Worm (Caenorhabditis elegans): ENCODE results near the gene hen-1.

hen-1 gene

DNA sequence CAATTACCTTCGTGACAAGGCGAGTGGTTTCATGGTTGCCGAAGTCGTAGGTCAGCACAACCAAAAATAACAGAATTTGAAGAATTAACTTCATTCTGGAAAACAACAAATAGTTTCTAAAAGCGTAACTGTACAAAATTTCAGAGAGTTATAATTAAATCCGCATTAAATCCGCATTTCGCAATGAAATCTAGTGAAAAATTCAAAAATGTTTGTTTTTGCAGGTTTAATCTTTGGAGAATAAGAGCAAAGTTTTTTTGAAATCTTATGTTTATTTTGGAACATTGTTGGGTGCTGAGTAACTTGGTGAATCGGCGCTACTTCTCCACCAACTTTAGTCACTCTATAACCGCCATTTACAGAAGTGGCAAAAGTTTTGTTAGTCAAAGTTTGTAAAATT, 30.9 kb downstream of the hen-1 start, which contains the start of gene C36B7.4:
Gene C36B7.4, minus strand, starts transcription at position 101 of the 400 bp plus-strand sequence.
- no peak for TF ChIP-seq snpc-3.4 (tag; optimal IDR thresholded peaks at IDR 0.05)
- TF ChIP-seq ztf-18 (tag; optimal IDR thresholded peaks at IDR 0.05), result no peak
- no peak for TF ChIP-seq hmg-1.2 (GFP tag; IDR thresholded peaks at IDR 0.05)
- TF ChIP-seq ekl-4 (GFP tag; IDR thresholded peaks at IDR 0.05), result no peak
- TF ChIP-seq fkh-3 (tag; optimal IDR thresholded peaks at IDR 0.05), result no peak
- no peak for TF ChIP-seq nhr-90 (tag; optimal IDR thresholded peaks at IDR 0.05)
- TF ChIP-seq D2030.7 (GFP tag; IDR thresholded peaks at IDR 0.05), result no peak
- TF ChIP-seq him-1 (tag; optimal IDR thresholded peaks at IDR 0.05), result no peak
- TF ChIP-seq B0336.3 (GFP tag; IDR thresholded peaks at IDR 0.05), result no peak
- no peak for TF ChIP-seq Y95B8A.8 (GFP tag; IDR thresholded peaks at IDR 0.05)
- no peak for TF ChIP-seq dpl-1 (GFP tag; optimal IDR thresholded peaks at IDR 0.05)
- TF ChIP-seq athp-1 (tag; optimal IDR thresholded peaks at IDR 0.05), result no peak
- TF ChIP-seq ztf-28 (GFP tag; IDR thresholded peaks at IDR 0.05), result no peak
- TF ChIP-seq lin-40 (tag; optimal IDR thresholded peaks at IDR 0.05), result no peak
- no peak for TF ChIP-seq zfh-2 (GFP tag; conservative IDR thresholded peaks at IDR 0.05)

DNA sequence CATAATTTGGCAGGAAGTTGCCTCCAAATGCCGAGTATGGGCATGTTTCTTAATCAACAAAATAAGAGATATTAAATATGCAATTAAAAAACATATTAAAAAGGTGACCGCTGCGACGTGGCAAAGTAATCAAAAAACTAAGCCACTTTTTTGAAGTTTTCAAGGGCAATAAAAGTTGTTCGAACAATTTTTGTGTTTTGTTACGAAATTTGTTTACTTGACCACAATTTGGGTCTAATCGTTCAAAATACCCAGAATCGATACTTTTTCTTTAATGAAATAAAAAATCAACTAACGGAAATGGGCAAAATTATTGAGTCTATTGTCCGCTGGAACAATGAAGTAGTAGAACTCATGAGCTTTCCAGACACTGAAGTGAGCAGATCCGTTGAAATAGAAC, 31.7 kb downstream of the hen-1 start, which contains the start of gene Y1B5A.1:
Gene Y1B5A.1, plus strand, starts transcription at position 301 of the 400 bp plus-strand sequence.
- no peak for TF ChIP-seq let-607 (tag; optimal IDR thresholded peaks at IDR 0.05)
- TF ChIP-seq rec-8 (tag; optimal IDR thresholded peaks at IDR 0.05), result no peak
- no peak for TF ChIP-seq tbp1 (GFP tag; optimal IDR thresholded peaks at IDR 0.05)
- TF ChIP-seq ama-1 (optimal IDR thresholded peaks at IDR 0.05), result no peak
- TF ChIP-seq ama-1 (GFP tag; optimal IDR thresholded peaks at IDR 0.05), result no peak
- TF ChIP-seq F39B2.1 (GFP tag; IDR thresholded peaks at IDR 0.05), result no peak
- no peak for TF ChIP-seq F49E8.2 (tag; optimal IDR thresholded peaks at IDR 0.05; ENCODE audit: insufficient read depth)
- TF ChIP-seq F33H1.4 (GFP tag; IDR thresholded peaks at IDR 0.05), result no peak
- TF ChIP-seq pha-4 (tag; optimal IDR thresholded peaks at IDR 0.05), result no peak
- no peak for TF ChIP-seq unc-62 (GFP tag; optimal IDR thresholded peaks at IDR 0.05)
- no peak for TF ChIP-seq dpl-1 (GFP tag; optimal IDR thresholded peaks at IDR 0.05)
- no peak for TF ChIP-seq F23B12.7 (tag; optimal IDR thresholded peaks at IDR 0.05; ENCODE audit: insufficient read depth)
- TF ChIP-seq ceh-100 (GFP tag; IDR thresholded peaks at IDR 0.05), result no peak
- TF ChIP-seq hlh-12 (tag; optimal IDR thresholded peaks at IDR 0.05), result no peak
- no peak for TF ChIP-seq Y56A3A.18 (GFP tag; IDR thresholded peaks at IDR 0.05)
- no peak for TF ChIP-seq lin-35 (GFP tag; optimal IDR thresholded peaks at IDR 0.05)
- no peak for TF ChIP-seq pbrm-1 (GFP tag; IDR thresholded peaks at IDR 0.05)
- no peak for TF ChIP-seq ccch-3 (GFP tag; optimal IDR thresholded peaks at IDR 0.05)
- TF ChIP-seq dox-1 (GFP tag; IDR thresholded peaks at IDR 0.05), result no peak

DNA sequence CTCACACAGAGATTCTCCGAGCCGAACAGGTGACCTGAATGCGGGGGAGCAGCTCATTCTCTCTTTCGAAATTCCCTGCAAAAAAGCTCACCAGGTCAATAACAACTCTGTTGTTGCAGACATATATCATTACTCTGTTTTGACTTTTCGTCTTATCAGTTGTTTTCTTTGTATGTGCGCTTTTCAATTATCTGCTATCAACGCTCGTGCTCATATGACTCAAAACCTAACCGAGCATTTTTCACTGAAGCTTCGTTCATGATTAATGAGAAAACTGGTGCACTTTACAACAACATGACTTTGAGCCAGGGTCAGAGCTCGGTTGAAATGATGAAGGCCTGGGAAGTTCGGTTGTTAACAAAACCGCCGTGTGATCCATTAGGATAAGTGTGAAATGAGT, 40.3 kb downstream of the hen-1 start:
- TF ChIP-seq C17E4.6 (GFP tag; IDR thresholded peaks at IDR 0.05) (no peak), fkh-3 (tag; optimal IDR thresholded peaks at IDR 0.05) (no peak), sdz-38 (tag; optimal IDR thresholded peaks at IDR 0.05) (no peak), tbp1 (GFP tag; optimal IDR thresholded peaks at IDR 0.05) (no peak), madf-3 (GFP tag; IDR thresholded peaks at IDR 0.05) (no peak), mcd-1 (GFP tag; IDR thresholded peaks at IDR 0.05) (no peak), xnd-1 (tag; optimal IDR thresholded peaks at IDR 0.05) (no peak), dpff-1 (tag; optimal IDR thresholded peaks at IDR 0.05) (no peak), Y95B8A.8 (GFP tag; IDR thresholded peaks at IDR 0.05) (no peak), ztf-26 (tag; optimal IDR thresholded peaks at IDR 0.05) (no peak), hsf-1 (GFP tag; IDR thresholded peaks at IDR 0.05) (no peak), nhr-80 (tag; optimal IDR thresholded peaks at IDR 0.05) (no peak), nhr-90 (tag; optimal IDR thresholded peaks at IDR 0.05) (no peak), ztf-18 (tag; optimal IDR thresholded peaks at IDR 0.05) (no peak), unc-130 (GFP tag; optimal IDR thresholded peaks at IDR 0.05) (no peak), F49E8.2 (tag; optimal IDR thresholded peaks at IDR 0.05; ENCODE audit: insufficient read depth) (no peak)

Data from whole organism, young adult.